Worm (Caenorhabditis elegans) whole organism, L3 larva: ENCODE measurements around the gene clec-170.
A peak's percentile ranks its signal among the peaks of the same experiment; 100 is the strongest.

Experiments
- R02D3.7 ChIP-seq: fragments of 150-350 bp; optimal IDR thresholded peaks from 2 replicates; lab custom pipeline; 2014; ENCODE audit warnings: missing biosample characterization, missing genetic modification characterization
- ZK546.5 ChIP-seq: sonication (generic microtip); optimal IDR thresholded peaks from 2 replicates; lab custom pipeline; 2017; ENCODE audit warnings: missing biosample characterization, missing genetic modification characterization
- aly-2 ChIP-seq: fragments of 150-350 bp; optimal IDR thresholded peaks from 2 replicates; lab custom pipeline; 2014; ENCODE audit warnings: missing biosample characterization, missing genetic modification characterization
- ama-1 ChIP-seq: fragments of 150-350 bp; optimal IDR thresholded peaks from 2 replicates; lab custom pipeline; 2018
- ceh-28 ChIP-seq: fragments of 150-350 bp; optimal IDR thresholded peaks from 2 replicates; lab custom pipeline; 2014; ENCODE audit warnings: missing biosample characterization, missing genetic modification reagents, missing genetic modification characterization
- ceh-82 ChIP-seq: fragments of 150-350 bp; optimal IDR thresholded peaks from 2 replicates; lab custom pipeline; 2014; ENCODE audit warnings: missing biosample characterization, missing genetic modification characterization
- daf-12 ChIP-seq: fragments of 150-350 bp; optimal IDR thresholded peaks from 2 replicates; lab custom pipeline; 2014; ENCODE audit warnings: missing biosample characterization, missing genetic modification reagents, missing genetic modification characterization
- egl-27 ChIP-seq: sonication (generic microtip); optimal IDR thresholded peaks from 4 replicates; lab custom pipeline; 2017; ENCODE audit warnings: missing biosample characterization, missing genetic modification reagents, missing genetic modification characterization
- elt-1 ChIP-seq: fragments of 150-350 bp; optimal IDR thresholded peaks from 2 replicates; lab custom pipeline; 2014; ENCODE audit warnings: missing biosample characterization, missing genetic modification characterization
- elt-2 ChIP-seq: sonication (generic microtip); optimal IDR thresholded peaks from 2 replicates; lab custom pipeline; 2016; ENCODE audit warnings: missing genetic modification reagents, mild to moderate bottlenecking, missing genetic modification characterization, missing compliant biosample characterization
- eor-1 ChIP-seq, 2 experiments: fragments of 150-350 bp; optimal IDR thresholded peaks; 2 replicates each; lab custom pipeline; 2014 to 2018; ENCODE audit warnings: missing biosample characterization in 2 of 2, missing genetic modification characterization in 2 of 2
- fkh-2 ChIP-seq: fragments of 150-350 bp; optimal IDR thresholded peaks from 2 replicates; lab custom pipeline; 2014; ENCODE audit warnings: missing biosample characterization, missing genetic modification reagents, missing genetic modification characterization
- fos-1 ChIP-seq: fragments of 150-350 bp; optimal IDR thresholded peaks from 2 replicates; lab custom pipeline; 2014; ENCODE audit warnings: missing biosample characterization, missing genetic modification characterization
- hmg-11 ChIP-seq: sonication (generic microtip); optimal IDR thresholded peaks from 2 replicates; lab custom pipeline; 2016; ENCODE audit warnings: missing genetic modification characterization, missing compliant biosample characterization
- jun-1 ChIP-seq: fragments of 150-350 bp; optimal IDR thresholded peaks from 2 replicates; lab custom pipeline; 2014; ENCODE audit warnings: missing biosample characterization, missing genetic modification reagents, missing genetic modification characterization
- lin-15B ChIP-seq: fragments of 150-350 bp; optimal IDR thresholded peaks from 2 replicates; lab custom pipeline; 2014; ENCODE audit warnings: missing biosample characterization, missing genetic modification characterization
- mdl-1 ChIP-seq: fragments of 150-350 bp; optimal IDR thresholded peaks from 2 replicates; lab custom pipeline; 2014; ENCODE audit warnings: missing biosample characterization, missing genetic modification characterization
- mml-1 ChIP-seq: fragments of 150-350 bp; sonication (generic microtip); optimal IDR thresholded peaks from 3 replicates; lab custom pipeline; 2014; ENCODE audit warnings: missing biosample characterization, missing genetic modification characterization
- nfya-1 ChIP-seq: sonication (generic microtip); optimal IDR thresholded peaks from 2 replicates; lab custom pipeline; 2017; ENCODE audit warnings: missing genetic modification characterization, mild to moderate bottlenecking, missing compliant biosample characterization, antibody characterized with exemption, moderate library complexity; ENCODE audit not compliant: insufficient read depth
- nhr-11 ChIP-seq: fragments of 150-350 bp; optimal IDR thresholded peaks from 2 replicates; lab custom pipeline; 2014; ENCODE audit warnings: missing biosample characterization, missing genetic modification characterization
- nhr-23 ChIP-seq: fragments of 150-350 bp; optimal IDR thresholded peaks from 2 replicates; lab custom pipeline; 2014; ENCODE audit warnings: missing biosample characterization, missing genetic modification reagents, missing genetic modification characterization
- nhr-28 ChIP-seq: fragments of 150-350 bp; optimal IDR thresholded peaks from 2 replicates; lab custom pipeline; 2014; ENCODE audit warnings: missing biosample characterization, missing genetic modification characterization
- nhr-76 ChIP-seq: fragments of 150-350 bp; sonication (generic microtip); optimal IDR thresholded peaks from 5 replicates; lab custom pipeline; 2014; ENCODE audit warnings: missing biosample characterization, missing genetic modification characterization
- nhr-77 ChIP-seq: fragments of 150-350 bp; optimal IDR thresholded peaks from 2 replicates; lab custom pipeline; 2014; ENCODE audit warnings: missing biosample characterization, missing genetic modification characterization
- pha-4 ChIP-seq: fragments of 150-350 bp; optimal IDR thresholded peaks from 2 replicates; lab custom pipeline; 2014; ENCODE audit warnings: missing biosample characterization, missing genetic modification reagents, missing genetic modification characterization
- pqm-1 ChIP-seq: fragments of 150-350 bp; optimal IDR thresholded peaks from 2 replicates; lab custom pipeline; 2017; ENCODE audit warnings: missing biosample characterization, missing genetic modification characterization, inconsistent platforms
- sea-2 ChIP-seq: fragments of 150-350 bp; sonication (generic microtip); optimal IDR thresholded peaks from 4 replicates; lab custom pipeline; 2014; ENCODE audit warnings: missing biosample characterization, missing genetic modification reagents, missing genetic modification characterization
- skn-1 ChIP-seq: fragments of 150-350 bp; optimal IDR thresholded peaks from 2 replicates; lab custom pipeline; 2014; ENCODE audit warnings: missing biosample characterization, missing genetic modification characterization
- tbx-2 ChIP-seq: sonication (generic microtip); optimal IDR thresholded peaks from 2 replicates; lab custom pipeline; 2016; ENCODE audit warnings: mild to moderate bottlenecking, missing genetic modification characterization, missing compliant biosample characterization
- unc-62 ChIP-seq: fragments of 150-350 bp; sonication (generic microtip); optimal IDR thresholded peaks from 4 replicates; lab custom pipeline; 2014; ENCODE audit warnings: missing biosample characterization, missing genetic modification reagents, missing genetic modification characterization
- zag-1 ChIP-seq: fragments of 150-350 bp; optimal IDR thresholded peaks from 2 replicates; lab custom pipeline; 2014; ENCODE audit warnings: missing biosample characterization, missing genetic modification characterization
- ztf-11 ChIP-seq: fragments of 150-350 bp; optimal IDR thresholded peaks from 2 replicates; lab custom pipeline; 2014; ENCODE audit warnings: missing biosample characterization, missing genetic modification characterization
- ztf-4 ChIP-seq: fragments of 150-350 bp; optimal IDR thresholded peaks from 2 replicates; lab custom pipeline; 2014; ENCODE audit warnings: missing biosample characterization, missing genetic modification characterization

clec-170 gene

DNA sequence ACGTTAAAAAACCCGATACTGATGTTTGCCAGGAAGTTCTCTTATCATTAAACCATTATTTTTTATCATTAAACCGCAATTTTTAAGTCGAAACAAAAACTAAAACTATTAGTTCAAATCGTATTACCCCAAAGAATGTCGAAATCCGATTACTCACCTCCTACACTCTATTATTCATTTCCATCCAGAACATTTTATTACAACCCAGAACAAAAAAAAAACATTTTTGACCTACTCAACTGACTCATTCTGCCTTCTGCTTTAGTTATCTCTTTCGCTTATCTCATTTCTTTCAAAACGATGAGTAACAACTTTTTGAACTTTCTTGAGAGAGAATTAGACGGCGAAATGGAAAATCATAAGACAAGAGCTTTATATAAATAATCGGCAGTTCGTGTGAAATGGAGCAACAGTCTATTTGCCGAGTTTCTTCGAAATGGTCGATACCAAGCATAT is 38.0 kb upstream of the clec-170 start, which contains the start of gene W09G12.7:
TSS of gene W09G12.7 (plus strand) at position 406 of the 456 bp plus-strand sequence.
- TF ChIP-seq jun-1 (tag; lab: Kevin White, UChicago) (peak; percentile 27), ZK546.5 (tag; lab: Kevin White, UChicago) (no peak), pha-4 (peak; percentile 18), pqm-1 (tag; lab: Kevin White, UChicago) (peak; percentile 54), elt-2 (tag; lab: Kevin White, UChicago) (peak; percentile 91)

DNA sequence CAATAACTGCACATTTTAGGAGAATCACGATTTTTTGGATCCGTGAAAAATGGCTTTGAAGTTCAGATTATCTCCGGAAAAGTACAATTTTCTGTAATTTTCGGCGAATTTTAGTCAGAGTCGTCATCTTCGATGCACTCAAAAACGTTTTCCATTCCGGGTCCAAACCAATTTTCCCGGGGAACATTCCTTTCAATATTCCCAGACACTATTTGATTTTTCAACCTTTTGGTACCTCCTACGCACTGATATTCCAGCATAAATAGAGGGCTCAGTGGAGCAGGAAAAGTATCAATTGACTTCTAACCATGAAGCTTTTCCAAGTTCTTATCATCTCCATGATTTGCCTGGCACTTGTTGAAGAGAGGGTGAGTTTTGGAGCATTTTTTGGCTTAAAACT is 35.1 kb upstream of the clec-170 start, which contains the start of gene W09G12.6:
TSS of gene W09G12.6 (plus strand) at position 301 of the 400 bp plus-strand sequence.
- TF ChIP-seq tbx-2 (tag; lab: Kevin White, UChicago) = no peak
- TF ChIP-seq eor-1 (tag; optimal IDR thresholded peaks at IDR 0.05; lab: Kevin White, UChicago) = no peak
- TF ChIP-seq nhr-77 (tag; lab: Kevin White, UChicago) = no peak
- TF ChIP-seq ceh-28 (tag; lab: Kevin White, UChicago) = no peak
- no peak for TF ChIP-seq mml-1 (tag; lab: Kevin White, UChicago)
- no peak for TF ChIP-seq nhr-11 (tag; lab: Kevin White, UChicago)
- no peak for TF ChIP-seq hmg-11 (tag; lab: Kevin White, UChicago)
- TF ChIP-seq skn-1 (tag; lab: Kevin White, UChicago) = no peak
- no peak for TF ChIP-seq lin-15B
- TF ChIP-seq nfya-1 = no peak
- no peak for TF ChIP-seq fos-1 (tag; lab: Kevin White, UChicago)
- TF ChIP-seq jun-1 (tag; lab: Kevin White, UChicago) = no peak
- TF ChIP-seq fkh-2 (tag; lab: Kevin White, UChicago) = no peak
- TF ChIP-seq zag-1 (tag; lab: Kevin White, UChicago) = no peak
- no peak for TF ChIP-seq egl-27 (tag; lab: Kevin White, UChicago)
- no peak for TF ChIP-seq ztf-4 (tag; lab: Kevin White, UChicago)
- TF ChIP-seq ama-1 (lab: Kevin White, UChicago) = no peak
- no peak for TF ChIP-seq ZK546.5 (tag; lab: Kevin White, UChicago)
- no peak for TF ChIP-seq aly-2 (tag; lab: Kevin White, UChicago)

DNA sequence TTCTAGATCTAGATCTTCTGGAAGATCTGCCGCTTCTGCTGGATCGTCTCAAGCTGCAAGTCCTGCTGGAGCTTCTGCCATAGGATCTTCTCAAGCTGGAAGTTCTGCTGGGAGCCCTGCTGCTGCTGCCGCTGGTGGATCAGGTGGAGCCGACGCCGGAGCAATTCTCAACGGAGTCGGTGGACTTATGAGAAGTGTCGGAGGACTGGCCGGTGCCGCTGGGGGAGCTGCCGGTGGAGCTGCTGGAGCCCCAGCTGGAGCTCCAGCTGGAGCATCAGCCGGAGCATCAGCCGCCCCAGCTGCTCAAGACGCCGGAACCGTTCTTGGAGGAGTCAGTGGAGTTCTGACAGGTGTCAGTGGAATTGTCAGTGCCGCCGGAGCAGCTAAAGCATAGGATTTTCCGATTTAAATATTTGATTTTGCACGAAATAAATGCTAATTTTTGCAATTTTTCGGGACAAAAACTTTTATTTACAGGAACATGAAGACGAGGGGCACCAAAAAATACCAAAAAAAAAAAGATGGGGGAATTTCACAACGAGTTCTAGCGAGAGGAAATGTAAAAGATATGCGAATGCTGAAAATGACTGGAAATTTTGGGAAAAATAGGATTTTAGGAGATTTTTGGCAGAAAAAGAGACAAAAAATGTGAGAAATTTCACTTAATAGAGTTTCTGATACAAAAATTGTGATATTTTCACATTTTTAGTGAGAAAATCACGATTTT is 34.1 kb upstream of the clec-170 start:
- no peak for TF ChIP-seq elt-1 (tag; lab: Kevin White, UChicago)
- no peak for TF ChIP-seq ztf-11 (tag; lab: Kevin White, UChicago)
- no peak for TF ChIP-seq elt-2 (tag; lab: Kevin White, UChicago)
- TF ChIP-seq sea-2 = no peak
- TF ChIP-seq nhr-76 = no peak
- no peak for TF ChIP-seq ceh-82 (tag; lab: Kevin White, UChicago)
- no peak for TF ChIP-seq nhr-11 (tag; lab: Kevin White, UChicago)
- TF ChIP-seq daf-12 (tag; lab: Kevin White, UChicago) = no peak
- no peak for TF ChIP-seq tbx-2 (tag; lab: Kevin White, UChicago)
- no peak for TF ChIP-seq nhr-28 (tag; lab: Kevin White, UChicago)
- TF ChIP-seq mdl-1 (tag; lab: Kevin White, UChicago) = no peak
- no peak for TF ChIP-seq skn-1 (tag; lab: Kevin White, UChicago)
- no peak for TF ChIP-seq ama-1 (lab: Kevin White, UChicago)
- no peak for TF ChIP-seq ztf-4 (tag; lab: Kevin White, UChicago)
- TF ChIP-seq ceh-28 (tag; lab: Kevin White, UChicago) = no peak
- no peak for TF ChIP-seq nhr-23 (tag; lab: Kevin White, UChicago)
- TF ChIP-seq R02D3.7 (tag; lab: Kevin White, UChicago) = no peak
- TF ChIP-seq unc-62 (GFP tag; lab: Kevin White, UChicago) = no peak
- no peak for TF ChIP-seq ZK546.5 (tag; lab: Kevin White, UChicago)
- TF ChIP-seq, all 47 proteins: peak for 0

DNA sequence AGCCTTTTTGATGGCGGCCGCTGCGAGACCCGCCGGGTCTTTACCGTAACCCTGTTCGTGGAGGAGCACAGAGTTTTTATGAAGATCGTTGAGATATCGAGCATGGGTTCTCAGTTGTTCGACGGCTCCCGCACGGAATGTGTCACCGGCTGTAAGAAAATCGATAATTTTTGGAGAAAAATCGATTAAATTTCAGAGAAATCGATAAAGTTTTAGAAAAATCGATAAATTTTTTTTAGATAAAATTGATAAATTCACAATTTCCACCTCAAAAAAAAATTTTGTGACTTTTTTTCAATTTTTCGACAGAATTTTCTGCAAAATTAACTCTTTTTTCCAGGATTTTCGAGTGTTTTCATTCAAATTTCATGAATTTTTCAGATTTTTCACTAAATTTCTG is 31.9 kb upstream of the clec-170 start:
- peak; percentile 70 for TF ChIP-seq ceh-28 (tag; lab: Kevin White, UChicago)
- no peak for TF ChIP-seq nhr-77 (tag; lab: Kevin White, UChicago)
